Worm (Caenorhabditis elegans): ENCODE measurements around the gene srh-146.
A peak's percentile ranks its signal among the peaks of the same experiment; 100 is the strongest.

Gene srh-146

ce11 chrV:2913948-2914347, at the start of gene srh-146:
TSS of gene srh-146 (plus strand) at chrV:2914248.
- TF ChIP-seq scrt-1 (GFP tag; IDR thresholded peaks at IDR 0.05): no peak
- no peak for TF ChIP-seq ama-1 (optimal IDR thresholded peaks at IDR 0.05)
- no peak for TF ChIP-seq tbx-37 (GFP tag; conservative IDR thresholded peaks at IDR 0.05)
- TF ChIP-seq flt-1 (GFP tag; IDR thresholded peaks at IDR 0.05): no peak
- no peak for TF ChIP-seq ets-7 (tag; optimal IDR thresholded peaks at IDR 0.05)
- no peak for TF ChIP-seq B0310.2 (tag; optimal IDR thresholded peaks at IDR 0.05)
- no peak for TF ChIP-seq pes-1 (GFP tag; IDR thresholded peaks at IDR 0.05)
- no peak for TF ChIP-seq tbx-11 (GFP tag; IDR thresholded peaks at IDR 0.05)
- TF ChIP-seq ceh-36 (tag; optimal IDR thresholded peaks at IDR 0.05): no peak
- no peak for TF ChIP-seq F13C5.2 (tag; optimal IDR thresholded peaks at IDR 0.05)
- TF ChIP-seq aly-1 (tag; optimal IDR thresholded peaks at IDR 0.05): no peak
- TF ChIP-seq hmbx-1 (tag; optimal IDR thresholded peaks at IDR 0.05): no peak
- TF ChIP-seq hnd-1 (tag; optimal IDR thresholded peaks at IDR 0.05): no peak

- TF ChIP-seq hnd-1 (tag; optimal IDR thresholded peaks at IDR 0.05) (no peak), tbx-37 (GFP tag; conservative IDR thresholded peaks at IDR 0.05) (no peak), tbx-11 (GFP tag; IDR thresholded peaks at IDR 0.05) (no peak)
Observed at ce11 chrV:2864899-2865298, 49.1 kb upstream of the srh-146 start, which contains the start of gene srh-240. TSS of gene srh-240 (plus strand) at chrV:2865199.

DNA sequence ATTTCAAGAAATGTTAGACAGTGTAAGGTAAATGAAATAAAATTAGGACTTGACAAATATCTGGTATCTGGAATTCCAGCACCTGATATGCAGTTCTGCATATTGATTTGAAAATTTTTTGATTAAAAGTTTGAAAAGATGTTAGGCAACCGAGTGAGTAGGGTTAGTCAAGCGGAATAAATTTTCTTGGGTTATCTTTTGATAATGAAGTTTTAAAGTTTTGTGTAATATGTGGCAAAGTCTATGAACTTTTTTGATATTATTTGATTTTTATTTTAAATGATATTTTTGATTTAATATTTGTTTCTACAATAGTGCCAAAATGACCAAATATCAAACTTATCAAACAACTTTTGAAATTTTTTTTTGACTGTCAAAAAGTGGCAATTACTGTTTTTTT, 44.5 kb upstream of the srh-146 start, which contains the start of gene srh-241:
srh-241 (minus strand) TSS at position 101 of the 400 bp plus-strand sequence.
- no peak for TF ChIP-seq flt-1 (GFP tag; IDR thresholded peaks at IDR 0.05)
- no peak for TF ChIP-seq tbx-37 (GFP tag; conservative IDR thresholded peaks at IDR 0.05)
- TF ChIP-seq pes-1 (GFP tag; IDR thresholded peaks at IDR 0.05): no peak

ce11 chrV:2870127-2870526, 43.9 kb upstream of the srh-146 start, which contains the start of gene srh-243:
TSS of gene srh-243 (plus strand) at chrV:2870427.
- TF ChIP-seq tbx-11 (GFP tag; IDR thresholded peaks at IDR 0.05): no peak
- no peak for TF ChIP-seq hnd-1 (tag; optimal IDR thresholded peaks at IDR 0.05)
- no peak for TF ChIP-seq ceh-13 (GFP tag; optimal IDR thresholded peaks at IDR 0.05)
- no peak for TF ChIP-seq ama-1 (optimal IDR thresholded peaks at IDR 0.05)
- no peak for TF ChIP-seq F13C5.2 (tag; optimal IDR thresholded peaks at IDR 0.05)
- no peak for TF ChIP-seq scrt-1 (GFP tag; IDR thresholded peaks at IDR 0.05)
- TF ChIP-seq hmg-4 (GFP tag; optimal IDR thresholded peaks at IDR 0.05): no peak
- TF ChIP-seq sea-1 (GFP tag; conservative IDR thresholded peaks at IDR 0.05): no peak
- no peak for TF ChIP-seq ceh-36 (tag; optimal IDR thresholded peaks at IDR 0.05)
- TF ChIP-seq ets-7 (tag; optimal IDR thresholded peaks at IDR 0.05): no peak
- no peak for TF ChIP-seq hmbx-1 (tag; optimal IDR thresholded peaks at IDR 0.05)
- no peak for TF ChIP-seq tra-4 (tag; optimal IDR thresholded peaks at IDR 0.05)
- no peak for TF ChIP-seq tbx-37 (GFP tag; conservative IDR thresholded peaks at IDR 0.05)
- TF ChIP-seq pes-1 (GFP tag; IDR thresholded peaks at IDR 0.05): no peak
- TF ChIP-seq flt-1 (GFP tag; IDR thresholded peaks at IDR 0.05): no peak
- no peak for TF ChIP-seq aly-1 (tag; optimal IDR thresholded peaks at IDR 0.05)
- TF ChIP-seq B0310.2 (tag; optimal IDR thresholded peaks at IDR 0.05): no peak

DNA sequence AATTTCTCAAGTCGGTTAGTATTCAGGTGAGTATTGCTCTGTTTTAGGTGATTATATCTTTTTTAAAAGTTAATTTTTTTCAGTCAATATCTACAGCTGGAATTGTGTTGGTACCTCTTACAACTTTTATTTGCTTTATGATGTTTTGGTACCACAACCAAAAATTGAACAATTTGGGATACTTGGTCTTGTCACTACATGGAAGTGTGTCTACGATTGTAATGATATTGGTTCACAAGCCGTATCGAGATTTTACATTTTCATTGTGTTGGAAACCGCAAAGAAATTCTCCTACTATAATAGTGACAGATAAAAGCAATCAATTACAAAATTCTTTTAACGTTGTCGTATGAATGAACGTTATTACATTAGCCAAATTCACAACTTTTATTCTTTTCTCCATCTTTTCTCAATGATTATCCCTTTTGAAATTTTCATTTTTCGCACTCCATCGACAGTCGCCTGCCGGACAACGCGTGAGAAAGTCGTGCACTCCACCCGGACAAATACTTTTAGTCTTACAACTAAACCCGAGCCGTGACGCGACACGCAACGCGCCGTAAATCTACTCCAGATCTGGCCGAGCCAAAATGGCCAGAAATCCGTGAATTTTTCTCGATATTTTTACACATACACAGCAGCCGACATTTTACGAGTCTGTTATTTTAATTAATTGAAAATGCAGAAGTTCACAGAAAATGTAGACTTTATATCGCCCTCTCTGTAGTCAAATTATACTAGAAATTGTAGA, 42.1 kb upstream of the srh-146 start:
- TF ChIP-seq tbx-37 (GFP tag; conservative IDR thresholded peaks at IDR 0.05) (no peak), ama-1 (optimal IDR thresholded peaks at IDR 0.05) (no peak), ets-7 (tag; optimal IDR thresholded peaks at IDR 0.05) (no peak), sea-1 (GFP tag; conservative IDR thresholded peaks at IDR 0.05) (no peak), ceh-36 (tag; optimal IDR thresholded peaks at IDR 0.05) (no peak), B0310.2 (tag; optimal IDR thresholded peaks at IDR 0.05) (no peak), hmbx-1 (tag; optimal IDR thresholded peaks at IDR 0.05) (no peak), hnd-1 (tag; optimal IDR thresholded peaks at IDR 0.05) (no peak), tbx-11 (GFP tag; IDR thresholded peaks at IDR 0.05) (no peak), ceh-13 (GFP tag; optimal IDR thresholded peaks at IDR 0.05) (no peak), flt-1 (GFP tag; IDR thresholded peaks at IDR 0.05) (no peak), pes-1 (GFP tag; IDR thresholded peaks at IDR 0.05) (no peak), tra-4 (tag; optimal IDR thresholded peaks at IDR 0.05) (no peak), aly-1 (tag; optimal IDR thresholded peaks at IDR 0.05) (no peak), hmg-4 (GFP tag; optimal IDR thresholded peaks at IDR 0.05) (no peak), F13C5.2 (tag; optimal IDR thresholded peaks at IDR 0.05) (no peak)

DNA sequence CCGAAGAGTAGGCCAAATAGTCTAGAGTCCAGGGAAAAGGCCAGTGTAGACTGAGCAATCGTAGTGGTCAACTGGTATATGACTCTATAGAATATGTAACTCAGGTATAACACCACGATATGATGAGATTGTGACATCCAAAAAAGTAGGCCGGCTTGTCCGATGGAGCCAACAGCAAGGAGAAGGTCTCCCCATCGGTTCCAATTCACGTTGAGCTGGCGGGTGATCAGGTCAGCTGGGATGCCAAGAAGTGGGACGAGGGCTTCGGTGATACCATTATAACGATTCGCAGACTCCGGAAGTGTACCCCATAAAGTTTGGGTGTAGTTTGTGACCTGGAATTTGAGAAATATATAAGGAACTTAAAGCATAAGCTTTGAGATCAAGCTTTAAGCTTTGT, 41.1 kb upstream of the srh-146 start:
- no peak for TF ChIP-seq aly-1 (tag; optimal IDR thresholded peaks at IDR 0.05)
- TF ChIP-seq pes-1 (GFP tag; IDR thresholded peaks at IDR 0.05): no peak
- no peak for TF ChIP-seq ets-7 (tag; optimal IDR thresholded peaks at IDR 0.05)
- TF ChIP-seq sea-1 (GFP tag; conservative IDR thresholded peaks at IDR 0.05): no peak
- TF ChIP-seq hmbx-1 (tag; optimal IDR thresholded peaks at IDR 0.05): no peak
- TF ChIP-seq ama-1 (optimal IDR thresholded peaks at IDR 0.05): no peak
- TF ChIP-seq hnd-1 (tag; optimal IDR thresholded peaks at IDR 0.05): no peak
- no peak for TF ChIP-seq F13C5.2 (tag; optimal IDR thresholded peaks at IDR 0.05)

DNA sequence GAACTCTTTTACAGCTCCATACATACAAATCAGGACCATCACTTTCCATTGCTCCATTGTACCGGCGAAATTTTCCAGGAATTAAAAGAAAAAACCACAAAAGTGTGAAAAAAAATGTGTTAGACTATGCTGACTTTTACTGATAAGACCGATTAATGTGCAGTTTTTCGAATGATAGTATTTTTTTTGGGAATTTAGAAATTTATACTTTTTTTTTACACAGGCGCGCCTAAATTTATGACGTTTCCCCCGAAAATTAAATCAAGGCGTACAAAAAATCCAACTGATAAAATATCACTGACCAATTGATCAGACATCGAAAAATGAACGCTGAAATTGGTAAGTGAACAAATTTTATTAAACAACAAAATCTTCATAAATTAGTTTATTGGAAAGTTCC, 38.6 kb upstream of the srh-146 start, which contains the start of gene folt-2:
folt-2 (minus strand) TSS at position 179 of the 400 bp plus-strand sequence.
- TF ChIP-seq tbx-11 (GFP tag; IDR thresholded peaks at IDR 0.05): 0 out of 2 replicates have a peak, but pooled peaks have one; percentile 16
- no peak for TF ChIP-seq hmbx-1 (tag; optimal IDR thresholded peaks at IDR 0.05)
- no peak for TF ChIP-seq ceh-36 (tag; optimal IDR thresholded peaks at IDR 0.05)

ce11 chrV:2876188-2876831, 37.7 kb upstream of the srh-146 start:
- TF ChIP-seq pes-1 (GFP tag; IDR thresholded peaks at IDR 0.05): no peak

Measured in whole organism, early embryonic.